Worm (Caenorhabditis elegans): Measurements from ENCODE around the gene W06G6.17.

The W06G6.17 gene

DNA sequence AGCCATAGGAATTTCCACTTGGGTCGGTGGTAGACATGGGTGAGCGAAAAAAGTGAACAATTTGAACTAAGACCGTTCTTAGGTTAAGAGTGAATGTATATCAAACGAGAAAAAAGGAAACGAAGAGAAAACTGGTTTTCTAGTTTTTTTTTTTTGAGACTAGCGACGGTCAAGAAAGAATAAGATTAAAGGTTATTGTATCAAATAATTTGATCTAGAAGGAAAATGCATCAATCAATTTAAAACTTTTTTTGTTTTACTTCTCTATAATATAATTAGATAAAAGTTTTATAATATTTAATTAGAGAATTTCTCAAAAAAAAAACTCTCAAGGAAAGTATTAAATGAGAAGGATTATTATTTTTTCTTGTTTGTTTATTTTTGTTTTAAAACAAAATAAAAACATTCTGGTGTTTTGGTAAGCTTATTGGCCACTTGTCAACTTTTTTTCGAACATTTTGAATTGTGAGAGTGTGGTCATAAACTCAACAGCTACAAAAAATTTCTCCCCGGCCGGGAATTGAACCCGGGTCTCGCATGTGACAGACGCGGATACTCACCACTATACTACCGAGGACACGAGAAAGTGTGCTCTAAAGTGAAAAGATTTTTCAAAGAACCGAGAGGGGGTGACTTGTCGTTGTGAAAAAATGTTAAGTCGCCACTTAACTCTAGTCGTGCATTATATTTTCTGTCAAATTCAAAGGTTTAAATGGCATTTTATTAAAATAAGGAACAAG, at the start of gene W06G6.17:
TSS of gene W06G6.17 (minus strand) at position 51 of the 740 bp plus-strand sequence.
- TF ChIP-seq dmd-8 (GFP tag; IDR thresholded peaks at IDR 0.05) (0 out of 2 replicates have a peak, but pooled peaks have one; percentile 30), T20F7.1 (GFP tag; optimal IDR thresholded peaks at IDR 0.05) (no peak), daf-16 (GFP tag; optimal IDR thresholded peaks at IDR 0.05) (peak in 1 of 2 experiments; percentile 44), daf-16 (tag; optimal IDR thresholded peaks at IDR 0.05) (peak; percentile 44), aha-1 (tag) (no peak), lir-3 (tag; optimal IDR thresholded peaks at IDR 0.05) (no peak), duxl-1 (tag; optimal IDR thresholded peaks at IDR 0.05; ENCODE audit: poor library complexity) (peak; percentile 53), D1046.2 (GFP tag; IDR thresholded peaks at IDR 0.05) (no peak), zfp-2 (tag; optimal IDR thresholded peaks at IDR 0.05) (no peak), spr-1 (tag; optimal IDR thresholded peaks at IDR 0.05) (no peak), ceh-62 (tag; optimal IDR thresholded peaks at IDR 0.05) (no peak), lin-39 (tag; optimal IDR thresholded peaks at IDR 0.05) (no peak), egl-27 (tag; optimal IDR thresholded peaks at IDR 0.05) (no peak), dmd-6 (GFP tag; IDR thresholded peaks at IDR 0.05) (peak; percentile 28; the same call in 1 of the 2 replicates), ceh-28 (tag; optimal IDR thresholded peaks at IDR 0.05) (no peak), hlh-30 (tag; optimal IDR thresholded peaks at IDR 0.05; ENCODE audit: insufficient read depth) (peak; percentile 74), dpl-1 (GFP tag; optimal IDR thresholded peaks at IDR 0.05) (no peak), F26F4.8 (GFP tag; conservative IDR thresholded peaks at IDR 0.05) (0 out of 2 replicates have a peak, but pooled peaks have one; percentile 38), tag-97 (GFP tag; IDR thresholded peaks at IDR 0.05) (no peak), F10B5.3 (tag; optimal IDR thresholded peaks at IDR 0.05) (no peak), ZK337.2 (GFP tag; IDR thresholded peaks at IDR 0.05) (no peak), dve-1 (tag; optimal IDR thresholded peaks at IDR 0.05; ENCODE audit: insufficient read depth) (no peak), mdt-29 (GFP tag; IDR thresholded peaks at IDR 0.05) (no peak), daf-8 (GFP tag; IDR thresholded peaks at IDR 0.05) (no peak), madf-5 (GFP tag; IDR thresholded peaks at IDR 0.05) (0 out of 4 replicates have a peak, but pooled peaks of 1 of the 2 experiments have one; percentile 49), lim-7 (GFP tag; IDR thresholded peaks at IDR 0.05) (0 out of 2 replicates have a peak, but pooled peaks have one; percentile 22), Y48G9A.11 (GFP tag; IDR thresholded peaks at IDR 0.05) (0 out of 2 replicates have a peak, but pooled peaks have one; percentile 23), zfp-3 (GFP tag; conservative IDR thresholded peaks at IDR 0.05) (no peak), egl-43 (GFP tag; IDR thresholded peaks at IDR 0.05) (peak; percentile 49; the same call in 1 of the 2 replicates)

DNA sequence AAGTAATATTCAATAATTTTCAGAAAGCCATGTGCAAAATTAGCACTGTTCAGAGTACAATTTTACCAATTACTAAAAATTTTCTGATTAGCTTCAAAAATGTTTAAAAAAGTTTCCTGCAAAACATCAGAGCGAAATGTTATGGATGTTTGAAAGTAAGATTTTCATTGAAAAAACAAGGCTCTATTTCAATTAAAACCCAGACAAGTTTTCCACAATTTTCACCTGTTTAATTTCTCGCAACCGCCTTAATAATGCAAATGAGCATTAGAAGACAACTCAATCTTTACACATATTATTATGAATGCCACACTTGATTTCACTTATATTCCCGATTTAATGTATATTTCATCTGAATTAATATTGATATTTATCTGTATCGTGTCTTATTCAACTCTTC, 49.5 kb upstream of the W06G6.17 start, which contains the start of gene srz-101:
TSS of gene srz-101 (plus strand) at position 301 of the 400 bp plus-strand sequence.
- no peak for TF ChIP-seq pqm-1 (tag; optimal IDR thresholded peaks at IDR 0.05)
- no peak for TF ChIP-seq nhr-77 (tag; optimal IDR thresholded peaks at IDR 0.05)
- TF ChIP-seq lin-29 (GFP tag; IDR thresholded peaks at IDR 0.05): no peak

DNA sequence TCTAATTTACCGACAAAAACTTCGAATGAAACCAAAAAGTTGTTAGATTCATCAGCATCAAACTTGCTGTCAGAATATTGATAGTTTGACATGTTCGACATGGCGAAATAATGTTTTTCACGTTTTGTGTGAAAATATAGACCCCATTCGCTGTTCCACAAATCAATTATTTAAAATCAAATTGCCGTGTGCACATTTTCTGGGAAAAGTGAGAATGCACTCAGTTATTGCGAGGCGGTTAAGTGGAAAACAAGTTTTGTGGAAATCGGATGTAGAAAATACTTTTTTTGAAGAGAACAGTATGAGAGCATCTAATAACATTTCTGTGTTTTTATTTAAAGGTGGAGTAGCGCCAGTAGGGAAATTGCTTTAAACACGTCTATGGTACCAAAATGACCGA, 48.7 kb upstream of the W06G6.17 start, which contains the start of gene srw-42:
TSS of gene srw-42 (minus strand) at position 101 of the 400 bp plus-strand sequence.
- TF ChIP-seq Y75B8A.6 (GFP tag; IDR thresholded peaks at IDR 0.05): no peak
- TF ChIP-seq skn-1 (tag; optimal IDR thresholded peaks at IDR 0.05): no peak
- no peak for TF ChIP-seq fkh-10 (GFP tag; optimal IDR thresholded peaks at IDR 0.05)
- TF ChIP-seq jun-1 (tag; optimal IDR thresholded peaks at IDR 0.05): no peak
- TF ChIP-seq T26A8.4 (GFP tag; IDR thresholded peaks at IDR 0.05): no peak
- TF ChIP-seq nhr-76 (tag; optimal IDR thresholded peaks at IDR 0.05): no peak

Measured in whole organism, L4 larva.